Fruit fly (Drosophila melanogaster): ENCODE measurements around the gene CG10470.

Gene CG10470

DNA sequence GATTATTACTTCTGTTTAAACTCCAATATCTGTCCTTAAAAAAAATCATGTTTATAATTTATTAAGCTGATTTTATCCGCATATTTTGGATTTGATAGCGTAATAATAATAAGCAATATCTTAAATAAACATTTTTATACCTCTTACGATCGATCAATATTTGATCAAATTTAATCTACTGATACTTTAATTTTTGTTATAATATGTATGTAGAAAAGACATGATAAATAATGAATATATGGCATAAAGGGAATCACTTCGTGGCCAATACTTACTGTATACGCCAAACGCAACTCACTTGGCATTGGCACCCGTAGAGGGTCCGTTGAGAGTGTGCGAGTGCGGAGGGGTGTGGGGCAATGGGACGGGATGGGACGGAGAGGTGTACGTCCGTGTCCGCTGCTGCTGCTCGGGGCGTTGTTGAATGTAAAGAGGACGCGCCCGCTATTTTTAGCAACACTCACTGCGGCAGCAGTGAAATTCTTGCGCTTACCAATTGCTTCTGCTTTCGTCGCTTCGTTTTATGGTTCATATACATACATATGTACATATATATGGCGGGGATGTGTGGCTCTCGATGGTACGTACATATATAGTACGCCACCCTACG is 12.7 kb upstream of the CG10470 start:
- TF ChIP-seq CG17806 (tag; optimal IDR thresholded peaks at IDR 0.05) (no peak), CG12605 (GFP tag; IDR thresholded peaks at IDR 0.05) (no peak), CG13204 (GFP tag; optimal IDR thresholded peaks at IDR 0.05) (peak; percentile 86), CG8301 (tag; optimal IDR thresholded peaks at IDR 0.05) (peak; percentile 27), CG32121 (GFP tag; IDR thresholded peaks at IDR 0.05) (peak; percentile 47; the same call in 1 of the 2 replicates), Ets98B (GFP tag; IDR thresholded peaks at IDR 0.05) (peak; percentile 20; the same call in 1 of the 2 replicates), CG4496 (GFP tag; IDR thresholded peaks at IDR 0.05) (peak; percentile 47; the same call in 2 of the 3 replicates), CG9948 (tag; optimal IDR thresholded peaks at IDR 0.05) (peak; percentile 18), fd96Ca (GFP tag; IDR thresholded peaks at IDR 0.05) (no peak)

DNA sequence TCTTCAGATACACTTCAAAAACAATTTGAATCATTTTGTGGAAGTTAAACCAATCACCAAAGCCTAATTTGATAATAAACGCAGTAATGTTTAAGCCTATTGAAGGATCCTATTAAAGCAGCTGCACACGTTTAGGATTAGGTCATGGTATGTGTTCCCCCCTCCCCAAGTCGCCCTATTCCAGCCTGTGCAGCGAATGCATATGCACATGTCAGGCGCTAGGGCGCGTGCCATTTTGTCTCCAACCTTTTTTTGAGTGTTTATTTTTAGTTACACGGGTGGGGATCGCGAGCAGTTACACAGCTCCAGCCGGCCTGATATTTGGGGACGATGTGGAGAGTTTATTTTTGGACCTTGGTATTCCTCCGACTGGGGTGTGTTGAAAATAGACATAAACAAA is 11.9 kb upstream of the CG10470 start:
- TF ChIP-seq CG32121 (GFP tag; IDR thresholded peaks at IDR 0.05): peak; percentile 27; the same call in 1 of the 2 replicates
- no peak for TF ChIP-seq CG10348 (GFP tag; IDR thresholded peaks at IDR 0.05)
- no peak for TF ChIP-seq CG15710 (tag; optimal IDR thresholded peaks at IDR 0.05)

DNA sequence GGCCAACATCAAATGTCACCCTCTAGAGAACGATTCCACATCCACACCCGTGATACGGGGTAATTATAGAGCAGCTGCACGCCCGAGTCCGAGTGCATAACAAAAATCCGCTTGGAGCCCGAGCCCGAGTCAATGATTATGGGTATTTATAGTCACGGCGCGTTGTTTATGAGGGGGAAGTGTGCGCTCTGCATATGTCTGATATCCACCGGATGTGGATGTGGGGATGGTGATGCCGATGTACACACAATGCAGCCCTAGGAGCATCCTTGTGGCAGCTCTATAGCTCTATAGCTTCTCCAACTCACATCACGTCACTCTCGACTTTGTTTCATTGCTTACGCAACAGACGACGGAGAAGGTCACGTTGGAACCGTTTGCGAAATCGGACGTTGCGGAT is 11.4 kb upstream of the CG10470 start:
- no peak for TF ChIP-seq gl (tag; optimal IDR thresholded peaks at IDR 0.05)
- TF ChIP-seq CG4496 (GFP tag; IDR thresholded peaks at IDR 0.05): peak; percentile 26; the same call in 1 of the 3 replicates
- no peak for TF ChIP-seq Pif1B (GFP tag; optimal IDR thresholded peaks at IDR 0.05)
- no peak for TF ChIP-seq Ets98B (GFP tag; IDR thresholded peaks at IDR 0.05)

DNA sequence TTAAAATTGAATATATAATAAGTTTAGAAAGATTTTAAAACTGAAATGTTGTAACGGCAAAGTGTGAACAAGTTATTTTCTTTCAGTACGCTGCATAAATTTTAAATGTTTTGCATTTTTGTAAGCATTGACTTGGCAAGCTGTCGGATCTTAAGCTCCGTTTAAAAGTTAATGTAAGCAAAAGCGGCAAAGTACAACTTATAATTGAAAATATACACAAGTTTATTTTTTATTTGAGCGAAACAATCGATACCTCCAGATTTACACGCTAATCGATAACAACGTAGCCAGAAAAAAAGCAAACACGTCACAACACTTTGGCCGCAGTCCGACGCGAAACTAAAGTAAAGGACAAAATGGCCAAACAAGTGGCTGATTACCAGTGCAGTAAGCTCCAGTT is 7.3 kb upstream of the CG10470 start, which contains the start of gene Catsup:
Gene Catsup (plus strand): TSS at position 273 of the 400 bp plus-strand sequence.
- TF ChIP-seq Pif1A (GFP tag; optimal IDR thresholded peaks at IDR 0.05) (no peak), D1 (tag; optimal IDR thresholded peaks at IDR 0.05) (no peak), CG9948 (tag; optimal IDR thresholded peaks at IDR 0.05) (no peak), CG12605 (GFP tag; IDR thresholded peaks at IDR 0.05) (no peak), EcR (GFP tag; optimal IDR thresholded peaks at IDR 0.05) (no peak), Snoo (tag; optimal IDR thresholded peaks at IDR 0.05) (no peak), CG4496 (GFP tag; IDR thresholded peaks at IDR 0.05) (no peak), rn (GFP tag; IDR thresholded peaks at IDR 0.05) (no peak), CG8301 (tag; optimal IDR thresholded peaks at IDR 0.05) (no peak), Pif1B (GFP tag; optimal IDR thresholded peaks at IDR 0.05) (no peak), CG8159 (tag; optimal IDR thresholded peaks at IDR 0.05) (no peak), gl (tag; optimal IDR thresholded peaks at IDR 0.05) (no peak), CG14655 (GFP tag; optimal IDR thresholded peaks at IDR 0.05) (no peak), CG32121 (GFP tag; IDR thresholded peaks at IDR 0.05) (no peak), CG17806 (tag; optimal IDR thresholded peaks at IDR 0.05) (no peak), CG10348 (GFP tag; IDR thresholded peaks at IDR 0.05) (no peak)

DNA sequence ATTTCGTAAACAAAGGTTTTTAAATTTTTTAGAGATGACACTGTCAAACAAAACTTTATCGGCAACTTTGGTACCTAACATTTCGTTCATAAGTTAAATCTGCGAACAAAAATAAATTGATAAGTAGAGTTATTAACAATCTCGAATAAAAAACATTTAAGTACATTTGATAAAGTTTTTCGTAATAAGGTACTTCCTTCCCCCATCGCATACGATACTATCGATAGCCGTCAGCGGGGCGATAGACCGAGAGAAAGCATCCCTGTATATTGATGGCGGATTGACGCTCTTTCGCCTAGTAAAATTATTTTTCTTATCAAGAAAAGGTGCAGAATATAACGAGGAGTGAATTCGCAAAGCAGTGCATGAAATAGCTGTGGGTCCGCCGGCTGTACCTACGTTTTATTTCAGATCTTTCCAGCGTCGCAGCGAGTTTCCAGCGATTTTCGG is 3.7 kb upstream of the CG10470 start, which contains the start of the genes Ttc19 and Acn:
Gene Ttc19 (minus strand): TSS at position 38 of the 450 bp plus-strand sequence.
Gene Acn (plus strand): TSS at position 245 of the 450 bp plus-strand sequence.
- TF ChIP-seq D1 (tag; optimal IDR thresholded peaks at IDR 0.05) (no peak), CG12605 (GFP tag; IDR thresholded peaks at IDR 0.05) (no peak), CG8159 (tag; optimal IDR thresholded peaks at IDR 0.05) (peak; percentile 71), CG9948 (tag; optimal IDR thresholded peaks at IDR 0.05) (peak; percentile 43), CG32121 (GFP tag; IDR thresholded peaks at IDR 0.05) (peak; percentile 78), CG15710 (tag; optimal IDR thresholded peaks at IDR 0.05) (peak; percentile 77), CG17806 (tag; optimal IDR thresholded peaks at IDR 0.05) (peak; percentile 49), rn (GFP tag; IDR thresholded peaks at IDR 0.05) (peak; percentile 63; the same call in 1 of the 2 replicates), Ets98B (GFP tag; IDR thresholded peaks at IDR 0.05) (peak; percentile 66; the same call in 1 of the 2 replicates), fd96Ca (GFP tag; IDR thresholded peaks at IDR 0.05) (peak; percentile 53; the same call in 1 of the 3 replicates), CG8301 (tag; optimal IDR thresholded peaks at IDR 0.05) (no peak), gl (tag; optimal IDR thresholded peaks at IDR 0.05) (peak; percentile 26), CG4496 (GFP tag; IDR thresholded peaks at IDR 0.05) (peak; percentile 83; the same call in 2 of the 3 replicates), CG34367 (tag; optimal IDR thresholded peaks at IDR 0.05) (peak; percentile 53), Snoo (tag; optimal IDR thresholded peaks at IDR 0.05) (peak; percentile 67)

DNA sequence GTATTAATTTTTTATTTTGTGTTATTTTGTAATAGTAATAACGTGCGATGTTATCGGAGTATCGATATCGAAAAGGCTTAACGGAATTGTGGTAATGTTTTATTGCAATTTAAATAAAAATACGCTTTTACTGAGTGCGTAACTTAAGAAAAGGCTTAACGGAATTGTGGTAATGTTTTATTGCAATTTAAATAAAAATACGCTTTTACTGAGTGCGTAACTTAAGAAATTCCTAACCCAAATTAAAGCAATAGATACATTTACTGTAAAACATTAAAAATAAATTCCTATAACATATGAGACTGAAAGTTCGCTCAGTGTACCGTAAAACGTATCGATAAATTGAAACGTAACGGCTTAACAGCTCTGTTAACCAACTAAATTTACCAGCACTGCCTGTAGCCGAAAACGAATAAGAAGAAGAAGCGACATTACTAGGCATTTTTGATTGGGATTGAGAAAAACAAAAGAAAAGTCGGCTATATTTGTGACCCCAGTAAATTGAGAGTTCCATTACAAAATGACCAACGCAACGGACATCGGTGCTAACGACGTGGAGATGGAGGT is 2.7 kb downstream of the CG10470 start, which contains the start of gene Rpn3:
Gene Rpn3 (plus strand): TSS at position 257 of the 567 bp plus-strand sequence.
- TF ChIP-seq Pif1B (GFP tag; optimal IDR thresholded peaks at IDR 0.05) (no peak), gl (tag; optimal IDR thresholded peaks at IDR 0.05) (peak; percentile 39), CG13204 (GFP tag; optimal IDR thresholded peaks at IDR 0.05) (no peak), CG12605 (GFP tag; IDR thresholded peaks at IDR 0.05) (peak; percentile 64; the same call in 1 of the 2 replicates), CG10348 (GFP tag; IDR thresholded peaks at IDR 0.05) (no peak), CG9948 (tag; optimal IDR thresholded peaks at IDR 0.05) (peak; percentile 74), CG15710 (tag; optimal IDR thresholded peaks at IDR 0.05) (peak; percentile 77), fd96Ca (GFP tag; IDR thresholded peaks at IDR 0.05) (peak; percentile 45; the same call in 1 of the 3 replicates), Ets98B (GFP tag; IDR thresholded peaks at IDR 0.05) (peak; percentile 78), CG14655 (GFP tag; optimal IDR thresholded peaks at IDR 0.05) (no peak), EcR (GFP tag; optimal IDR thresholded peaks at IDR 0.05) (no peak), CG8159 (tag; optimal IDR thresholded peaks at IDR 0.05) (peak; percentile 75), CG32121 (GFP tag; IDR thresholded peaks at IDR 0.05) (peak; percentile 87), CG8301 (tag; optimal IDR thresholded peaks at IDR 0.05) (peak; percentile 71), Snoo (tag; optimal IDR thresholded peaks at IDR 0.05) (peak; percentile 60), CG34367 (tag; optimal IDR thresholded peaks at IDR 0.05) (peak; percentile 61), D1 (tag; optimal IDR thresholded peaks at IDR 0.05) (no peak), Pif1A (GFP tag; optimal IDR thresholded peaks at IDR 0.05) (no peak), rn (GFP tag; IDR thresholded peaks at IDR 0.05) (peak; percentile 76), CG4496 (GFP tag; IDR thresholded peaks at IDR 0.05) (peak; percentile 93), CG17806 (tag; optimal IDR thresholded peaks at IDR 0.05) (peak; percentile 78)
